Worm (Caenorhabditis elegans): ENCODE measurements around the gene Y41D4B.17.

Gene Y41D4B.17

ce11 chrIV:1600784-1601183 is 40.9 kb downstream of the Y41D4B.17 start:
- TF ChIP-seq skn-1 (tag; optimal IDR thresholded peaks at IDR 0.05) (no peak), lin-35 (GFP tag; optimal IDR thresholded peaks at IDR 0.05) (no peak), dpl-1 (GFP tag; optimal IDR thresholded peaks at IDR 0.05) (peak in 1 of 3 experiments; percentile 4), unc-130 (tag; optimal IDR thresholded peaks at IDR 0.05) (no peak), efl-3 (GFP tag; optimal IDR thresholded peaks at IDR 0.05) (no peak), mab-9 (GFP tag; IDR thresholded peaks at IDR 0.05) (no peak), sox-4 (tag; optimal IDR thresholded peaks at IDR 0.05) (no peak), nhr-11 (tag; optimal IDR thresholded peaks at IDR 0.05) (no peak), efl-1 (optimal IDR thresholded peaks at IDR 0.05) (peak in 1 of 2 experiments; percentile 54), efl-1 (GFP tag; optimal IDR thresholded peaks at IDR 0.05 in 1 of 2) (peak in 1 of 2 experiments; percentile 8), fkh-4 (tag; optimal IDR thresholded peaks at IDR 0.05; ENCODE audit: borderline replicate concordance) (no peak)

- TF ChIP-seq nhr-85 (tag): no peak
- no peak for TF ChIP-seq lin-15B (tag; optimal IDR thresholded peaks at IDR 0.05)
- no peak for TF ChIP-seq egl-13 (tag; optimal IDR thresholded peaks at IDR 0.05)
- TF ChIP-seq C16A3.4 (tag; optimal IDR thresholded peaks at IDR 0.05): no peak
- TF ChIP-seq egl-27 (tag; optimal IDR thresholded peaks at IDR 0.05): no peak
- TF ChIP-seq ceh-8 (GFP tag; optimal IDR thresholded peaks at IDR 0.05): no peak
- no peak for TF ChIP-seq nhr-11 (tag; optimal IDR thresholded peaks at IDR 0.05)
- TF ChIP-seq tlp-1 (tag; optimal IDR thresholded peaks at IDR 0.05): no peak
- no peak for TF ChIP-seq ets-5 (GFP tag; IDR thresholded peaks at IDR 0.05)
- no peak for TF ChIP-seq nhr-84 (tag; optimal IDR thresholded peaks at IDR 0.05)
- TF ChIP-seq dpl-1 (GFP tag; optimal IDR thresholded peaks at IDR 0.05): no peak
- TF ChIP-seq ztf-4 (tag; optimal IDR thresholded peaks at IDR 0.05): no peak
- TF ChIP-seq lin-13 (GFP tag; optimal IDR thresholded peaks at IDR 0.05): no peak
- TF ChIP-seq elt-2 (tag; optimal IDR thresholded peaks at IDR 0.05): no peak
- no peak for TF ChIP-seq mdl-1 (tag; optimal IDR thresholded peaks at IDR 0.05)
Observed at ce11 chrIV:1601357-1601756, 41.5 kb downstream of the Y41D4B.17 start, which contains the start of gene set-23. TSS of gene set-23 (plus strand) at chrIV:1601657.

ce11 chrIV:1602936-1603457 is 43.1 kb downstream of the Y41D4B.17 start:
- TF ChIP-seq aly-2 (tag; optimal IDR thresholded peaks at IDR 0.05) (no peak), ceh-88 (GFP tag; IDR thresholded peaks at IDR 0.05) (no peak), pag-3 (tag; optimal IDR thresholded peaks at IDR 0.05; ENCODE audit: borderline replicate concordance, insufficient read depth) (no peak), alr-1 (tag; optimal IDR thresholded peaks at IDR 0.05; ENCODE audit: borderline replicate concordance) (no peak), nhr-77 (tag; optimal IDR thresholded peaks at IDR 0.05) (no peak), zag-1 (tag; optimal IDR thresholded peaks at IDR 0.05) (no peak)

- TF ChIP-seq ceh-63 (GFP tag; optimal IDR thresholded peaks at IDR 0.05) (no peak), ceh-90 (tag; optimal IDR thresholded peaks at IDR 0.05) (no peak), nhr-47 (tag; optimal IDR thresholded peaks at IDR 0.05) (no peak), ceh-82 (tag; optimal IDR thresholded peaks at IDR 0.05) (no peak), pag-3 (tag; optimal IDR thresholded peaks at IDR 0.05; ENCODE audit: borderline replicate concordance, insufficient read depth) (no peak), nhr-12 (tag; optimal IDR thresholded peaks at IDR 0.05) (no peak), sup-37 (GFP tag; optimal IDR thresholded peaks at IDR 0.05) (no peak)
Observed at ce11 chrIV:1605276-1605762, 45.4 kb downstream of the Y41D4B.17 start, which contains the start of gene Y41D4B.11. TSS of gene Y41D4B.11 (plus strand) at chrIV:1605712.
